Worm (Caenorhabditis elegans) whole organism, young adult: Measurements from ENCODE around the gene dpy-18.

Source experiments
- F49E8.2 ChIP-seq: sonication (generic microtip); optimal IDR thresholded peaks from 3 replicates; lab custom pipeline; 2017; ENCODE audit warnings: missing genetic modification characterization, mild to moderate bottlenecking, missing compliant biosample characterization, antibody characterized with exemption, moderate library complexity; ENCODE audit not compliant: insufficient read depth
- F55B11.4 ChIP-seq: sonication (generic microtip); optimal IDR thresholded peaks from 2 replicates; lab custom pipeline; 2016; ENCODE audit warnings: missing compliant biosample characterization, missing genetic modification characterization, borderline replicate concordance; ENCODE audit not compliant: insufficient read depth
- K11D2.4 ChIP-seq: fragments of 200-800 bp; sonication (Bioruptor generic); IDR thresholded peaks from 2 replicates; pipeline ENCODE4 v1.3.6; 2022; ENCODE audit warnings: missing genetic modification reagents, missing genetic modification characterization, missing compliant biosample characterization
- K12H6.12 ChIP-seq: fragments of 200-800 bp; sonication (Bioruptor generic); optimal IDR thresholded peaks from 2 replicates; lab custom pipeline; 2018; ENCODE audit warnings: mild to moderate bottlenecking, missing genetic modification characterization, missing compliant biosample characterization
- aptf-2 ChIP-seq: fragments of 200-800 bp; sonication (Bioruptor generic); conservative IDR thresholded peaks from 2 replicates; pipeline ENCODE4 v1.3.6; 2022; ENCODE audit warnings: missing genetic modification reagents, missing genetic modification characterization, missing compliant biosample characterization
- dpl-1 ChIP-seq: fragments of 150-350 bp; optimal IDR thresholded peaks from 2 replicates; lab custom pipeline; 2014; ENCODE audit warnings: missing biosample characterization, missing genetic modification reagents, missing genetic modification characterization
- lin-35 ChIP-seq, 3 experiments: fragments of 150-350 bp in 2 of 3; sonication (generic microtip) in 1 of 3; optimal IDR thresholded peaks; 2 replicates each; lab custom pipeline; 2014 to 2018; ENCODE audit warnings: missing biosample characterization in 3 of 3, missing genetic modification characterization in 3 of 3, missing genetic modification reagents in 3 of 3
- madf-8 ChIP-seq: fragments of 200-800 bp; sonication (Bioruptor generic); conservative IDR thresholded peaks from 2 replicates; pipeline ENCODE4 v1.3.6; 2022; ENCODE audit warnings: missing genetic modification reagents, missing genetic modification characterization, missing compliant biosample characterization
- nhr-90 ChIP-seq: sonication (generic microtip); optimal IDR thresholded peaks from 2 replicates; lab custom pipeline; 2016; ENCODE audit warnings: missing genotype, mild to moderate bottlenecking, missing genetic modification characterization, missing compliant biosample characterization
- rpc-1 ChIP-seq, 2 experiments: fragments of 150-350 bp in 1 of 2; sonication (generic microtip) in 1 of 2; optimal IDR thresholded peaks; 2 replicates each; lab custom pipeline; 2014 to 2018; ENCODE audit warnings: missing biosample characterization in 1 of 2, missing genetic modification characterization in 1 of 2, missing genetic modification reagents in 1 of 2, missing genotype in 1 of 2
- sdz-38 ChIP-seq: sonication (generic microtip); optimal IDR thresholded peaks from 2 replicates; lab custom pipeline; 2016; ENCODE audit warnings: missing genotype, missing genetic modification characterization, missing compliant biosample characterization
- unc-62 ChIP-seq: fragments of 150-350 bp; optimal IDR thresholded peaks from 2 replicates; lab custom pipeline; 2014; ENCODE audit warnings: missing biosample characterization, missing genetic modification reagents, missing genetic modification characterization
- zfh-2 ChIP-seq: fragments of 200-800 bp; sonication (Bioruptor generic); conservative IDR thresholded peaks from 2 replicates; pipeline ENCODE4 v1.3.6; 2022; ENCODE audit warnings: missing genetic modification reagents, missing genetic modification characterization, missing compliant biosample characterization

ce11 chrIII:11419551-11419950, 41.8 kb upstream of the dpy-18 start:
- TF ChIP-seq rpc-1 (optimal IDR thresholded peaks at IDR 0.05; lab: Kevin White, UChicago) (no peak), rpc-1 (tag; optimal IDR thresholded peaks at IDR 0.05; lab: Kevin White, UChicago) (no peak), nhr-90 (tag; lab: Kevin White, UChicago) (no peak), F55B11.4 (no peak), dpl-1 (no peak), sdz-38 (tag; lab: Kevin White, UChicago) (no peak), lin-35 (GFP tag; optimal IDR thresholded peaks at IDR 0.05; lab: Kevin White, UChicago) (no peak), madf-8 (GFP tag; lab: Robert Waterston, UW) (no peak), aptf-2 (GFP tag; lab: Robert Waterston, UW) (no peak), zfh-2 (no peak), K12H6.12 (no peak), K11D2.4 (GFP tag; lab: Robert Waterston, UW) (no peak), F49E8.2 (tag; lab: Kevin White, UChicago) (no peak), unc-62 (GFP tag; lab: Kevin White, UChicago) (no peak)
